Fruit fly (Drosophila melanogaster) whole organism, embryonic: Measurements from ENCODE around the gene CG18557.

Experiments
- Ada2b ChIP-seq: fragments of 200-800 bp; sonication (Bioruptor generic); IDR thresholded peaks from 2 replicates; pipeline ENCODE4 v1.3.6; 2022; ENCODE audit warnings: missing biosample characterization, missing genetic modification characterization
- Aef1 ChIP-seq: fragments of 200-800 bp; sonication (Bioruptor generic); IDR thresholded peaks from 3 replicates; pipeline ENCODE4 v1.3.6; 2022; ENCODE audit warnings: missing biosample characterization, missing genetic modification characterization
- Asciz ChIP-seq: fragments of 200-800 bp; sonication (Bioruptor generic); optimal IDR thresholded peaks from 2 replicates; lab custom pipeline; 2017; ENCODE audit warnings: missing biosample characterization, mild to moderate bottlenecking, missing genetic modification characterization, missing genetic modification reagents
- B-H1 ChIP-seq: fragments of 200-800 bp; sonication (Bioruptor generic); IDR thresholded peaks from 3 replicates; pipeline ENCODE4 v1.3.6; 2022; ENCODE audit warnings: missing biosample characterization, missing genetic modification characterization
- B-H2 ChIP-seq: fragments of 200-800 bp; sonication (Bioruptor generic); optimal IDR thresholded peaks from 2 replicates; lab custom pipeline; 2018; ENCODE audit warnings: missing biosample characterization, mild to moderate bottlenecking, missing genetic modification characterization
- C15 ChIP-seq: fragments of 200-800 bp; sonication (Bioruptor generic); IDR thresholded peaks from 3 replicates; pipeline ENCODE4 v1.3.6; 2022; ENCODE audit warnings: missing biosample characterization, missing genetic modification characterization
- CG10959 ChIP-seq: fragments of 200-800 bp; sonication (Bioruptor generic); IDR thresholded peaks from 2 replicates; pipeline ENCODE4 v1.3.6; 2022; ENCODE audit warnings: missing biosample characterization, missing genetic modification characterization
- CG12155 ChIP-seq: fragments of 200-800 bp; sonication (Bioruptor generic); optimal IDR thresholded peaks from 3 replicates; lab custom pipeline; 2016; ENCODE audit warnings: missing biosample characterization, missing genetic modification characterization
- CG12219 ChIP-seq: fragments of 200-800 bp; sonication (Bioruptor generic); optimal IDR thresholded peaks from 3 replicates; lab custom pipeline; 2018; ENCODE audit warnings: missing biosample characterization, mild to moderate bottlenecking, missing genetic modification characterization
- CG14050 ChIP-seq: fragments of 200-800 bp; sonication (Bioruptor generic); IDR thresholded peaks from 3 replicates; pipeline ENCODE4 v1.3.6; 2022; ENCODE audit warnings: missing biosample characterization, missing genetic modification characterization
- CG15011 ChIP-seq: fragments of 200-800 bp; sonication (Bioruptor generic); optimal IDR thresholded peaks from 3 replicates; lab custom pipeline; 2018; ENCODE audit warnings: missing biosample characterization, mild to moderate bottlenecking, missing genetic modification characterization
- CG1602 ChIP-seq: fragments of 200-800 bp; sonication (Bioruptor generic); optimal IDR thresholded peaks from 3 replicates; lab custom pipeline; 2016; ENCODE audit warnings: missing biosample characterization, missing genetic modification characterization
- CG3847 ChIP-seq: fragments of 200-800 bp; sonication (Bioruptor generic); IDR thresholded peaks from 2 replicates; pipeline ENCODE4 v1.3.6; 2022; ENCODE audit warnings: missing biosample characterization, missing genetic modification characterization
- CG4820 ChIP-seq: fragments of 200-800 bp; sonication (Bioruptor generic); optimal IDR thresholded peaks from 3 replicates; lab custom pipeline; 2016; ENCODE audit warnings: missing biosample characterization, missing genetic modification characterization
- CG8478 ChIP-seq: fragments of >200 bp; optimal IDR thresholded peaks from 2 replicates; lab custom pipeline; 2018
- Dip2 ChIP-seq: fragments of 200-800 bp; sonication (Bioruptor generic); IDR thresholded peaks from 2 replicates; pipeline ENCODE4 v1.3.6; 2022; ENCODE audit warnings: missing biosample characterization, missing genetic modification characterization
- E2f1 ChIP-seq: fragments of 200-800 bp; sonication (Bioruptor generic); IDR thresholded peaks from 2 replicates; pipeline ENCODE4 v1.3.6; 2022; ENCODE audit warnings: missing biosample characterization, missing genetic modification characterization
- E2f2 ChIP-seq: fragments of 200-800 bp; sonication (Bioruptor generic); IDR thresholded peaks from 2 replicates; pipeline ENCODE4 v1.3.6; 2022; ENCODE audit warnings: missing biosample characterization, missing genetic modification characterization
- Eip74EF ChIP-seq, 2 experiments: fragments of 200-800 bp in 1 of 2; fragments of >200 bp in 1 of 2; sonication (Bioruptor generic) in 1 of 2; optimal IDR thresholded peaks; 2 replicates each; lab custom pipeline; 2017 to 2019; ENCODE audit warnings: missing biosample characterization in 2 of 2, missing genetic modification characterization in 2 of 2, mild to moderate bottlenecking in 1 of 2, moderate library complexity in 1 of 2
- Fer1 ChIP-seq: fragments of 200-800 bp; sonication (Bioruptor generic); optimal IDR thresholded peaks from 2 replicates; lab custom pipeline; 2017; ENCODE audit warnings: missing biosample characterization, mild to moderate bottlenecking, missing genetic modification characterization
- HLH54F ChIP-seq: fragments of 200-800 bp; sonication (Bioruptor generic); optimal IDR thresholded peaks from 3 replicates; lab custom pipeline; 2016; ENCODE audit warnings: missing biosample characterization, missing genetic modification characterization
- Med ChIP-seq: fragments of 200-800 bp; sonication (Bioruptor generic); peaks from one replicate; lab custom pipeline; 2016; ENCODE audit warnings: missing biosample characterization, missing genetic modification characterization, mild to moderate bottlenecking, inconsistent platforms, moderate library complexity
- Meics ChIP-seq: fragments of 200-800 bp; sonication (Bioruptor generic); optimal IDR thresholded peaks from 2 replicates; lab custom pipeline; 2017; ENCODE audit warnings: missing biosample characterization, mild to moderate bottlenecking, missing genetic modification characterization
- Mrtf ChIP-seq: fragments of 200-800 bp; sonication (Bioruptor generic); IDR thresholded peaks from 3 replicates; pipeline ENCODE4 v1.3.6; 2022; ENCODE audit warnings: missing biosample characterization, missing genetic modification characterization
- NfI ChIP-seq: fragments of 200-800 bp; sonication (Bioruptor generic); optimal IDR thresholded peaks from 3 replicates; lab custom pipeline; 2018; ENCODE audit warnings: missing biosample characterization, mild to moderate bottlenecking, missing genetic modification characterization, moderate library complexity
- Rx ChIP-seq: fragments of 200-800 bp; sonication (Bioruptor generic); IDR thresholded peaks from 2 replicates; pipeline ENCODE4 v1.3.6; 2022; ENCODE audit warnings: missing biosample characterization, missing genetic modification characterization
- Sry-δ ChIP-seq: fragments of 200-800 bp; sonication (Bioruptor generic); optimal IDR thresholded peaks from 2 replicates; lab custom pipeline; 2016; ENCODE audit warnings: missing biosample characterization, missing genetic modification characterization
- Vsx1 ChIP-seq: fragments of 200-800 bp; sonication (Bioruptor generic); optimal IDR thresholded peaks from 2 replicates; lab custom pipeline; 2017; ENCODE audit warnings: missing biosample characterization, mild to moderate bottlenecking, missing genetic modification characterization, missing genetic modification reagents
- aop ChIP-seq: fragments of 200-800 bp; sonication (Bioruptor generic); IDR thresholded peaks from 2 replicates; pipeline ENCODE4 v1.3.6; 2022; ENCODE audit warnings: missing biosample characterization, missing genetic modification characterization
- ap ChIP-seq: fragments of 200-800 bp; sonication (Bioruptor generic); IDR thresholded peaks from 2 replicates; pipeline ENCODE4 v1.3.6; 2022; ENCODE audit warnings: missing biosample characterization, missing genetic modification characterization
- ato ChIP-seq: fragments of 200-800 bp; sonication (Bioruptor generic); IDR thresholded peaks from 2 replicates; pipeline ENCODE4 v1.3.6; 2022; ENCODE audit warnings: missing biosample characterization, missing genetic modification characterization; ENCODE audit not compliant: partially characterized antibody
- cato ChIP-seq: fragments of 200-800 bp; sonication (Bioruptor generic); optimal IDR thresholded peaks from 2 replicates; lab custom pipeline; 2016; ENCODE audit warnings: missing biosample characterization, missing genetic modification characterization, borderline replicate concordance
- croc ChIP-seq: fragments of 200-800 bp; sonication (Bioruptor generic); conservative IDR thresholded peaks from 3 replicates; pipeline ENCODE4 v1.3.6; 2022; ENCODE audit warnings: missing biosample characterization, missing genetic modification characterization
- dati ChIP-seq: fragments of 200-800 bp; sonication (Bioruptor generic); IDR thresholded peaks from 2 replicates; pipeline ENCODE4 v1.3.6; 2022; ENCODE audit warnings: missing biosample characterization, missing genetic modification characterization
- dm ChIP-seq: fragments of 200-800 bp; sonication (Bioruptor generic); optimal IDR thresholded peaks from 3 replicates; lab custom pipeline; 2016; ENCODE audit warnings: missing biosample characterization, missing genetic modification characterization
- dmrt11E ChIP-seq: fragments of 200-800 bp; sonication (Bioruptor generic); optimal IDR thresholded peaks from 3 replicates; lab custom pipeline; 2018; ENCODE audit warnings: missing biosample characterization, mild to moderate bottlenecking, missing genetic modification characterization, moderate library complexity
- dmrt99B ChIP-seq: fragments of 200-800 bp; sonication (Bioruptor generic); optimal IDR thresholded peaks from 2 replicates; lab custom pipeline; 2018; ENCODE audit warnings: missing biosample characterization, mild to moderate bottlenecking, missing genetic modification characterization, moderate library complexity
- gsb-n ChIP-seq: fragments of 200-800 bp; sonication (Bioruptor generic); optimal IDR thresholded peaks from 3 replicates; lab custom pipeline; 2018; ENCODE audit warnings: missing biosample characterization, mild to moderate bottlenecking, missing genetic modification characterization
- h ChIP-seq: fragments of >200 bp; optimal IDR thresholded peaks from 2 replicates; lab custom pipeline; 2017
- jing ChIP-seq: fragments of 200-800 bp; sonication (Bioruptor generic); optimal IDR thresholded peaks from 2 replicates; lab custom pipeline; 2018; ENCODE audit warnings: missing biosample characterization, mild to moderate bottlenecking, missing genetic modification characterization
- kay ChIP-seq: fragments of 200-800 bp; sonication (Bioruptor generic); optimal IDR thresholded peaks from 2 replicates; lab custom pipeline; 2016; ENCODE audit warnings: missing biosample characterization, missing genetic modification characterization
- ken ChIP-seq: fragments of 200-800 bp; sonication (Bioruptor generic); IDR thresholded peaks from 3 replicates; pipeline ENCODE4 v1.3.6; 2022; ENCODE audit warnings: missing biosample characterization, missing genetic modification characterization
- klu ChIP-seq: fragments of 200-800 bp; sonication (Bioruptor generic); IDR thresholded peaks from 2 replicates; pipeline ENCODE4 v1.3.6; 2022; ENCODE audit warnings: missing biosample characterization, missing genetic modification characterization
- nerfin-1 ChIP-seq: fragments of 200-800 bp; sonication (Bioruptor generic); optimal IDR thresholded peaks from 3 replicates; lab custom pipeline; 2019; ENCODE audit warnings: missing biosample characterization, mild to moderate bottlenecking, missing genetic modification characterization, moderate library complexity
- pan ChIP-seq, 4 experiments: fragments of >200 bp in 3 of 4; fragments of 200-800 bp in 1 of 4; sonication (Bioruptor generic) in 1 of 4; optimal IDR thresholded peaks in 3 of 4; IDR thresholded peaks in 1 of 4; 2 replicates each; pipeline versions ENCODE4 v1.3.6 to Lab custom; 2017 to 2022; ENCODE audit warnings: missing biosample characterization in 2 of 4, missing genetic modification characterization in 2 of 4, mixed read lengths in 1 of 4
- repo ChIP-seq: fragments of 200-800 bp; sonication (Bioruptor generic); optimal IDR thresholded peaks from 2 replicates; lab custom pipeline; 2016; ENCODE audit warnings: missing biosample characterization, missing genetic modification characterization
- salm ChIP-seq: fragments of 200-800 bp; sonication (Bioruptor generic); optimal IDR thresholded peaks from 2 replicates; lab custom pipeline; 2018; ENCODE audit warnings: missing biosample characterization, mild to moderate bottlenecking, missing genetic modification characterization
- sima ChIP-seq: fragments of 200-800 bp; sonication (Bioruptor generic); optimal IDR thresholded peaks from 2 replicates; lab custom pipeline; 2016; ENCODE audit warnings: missing biosample characterization, missing genetic modification characterization
- ssp ChIP-seq: fragments of 200-800 bp; sonication (Bioruptor generic); IDR thresholded peaks from 2 replicates; pipeline ENCODE4 v1.3.6; 2022; ENCODE audit warnings: missing biosample characterization, missing genetic modification characterization
- tll ChIP-seq, 2 experiments: fragments of 200-800 bp in 1 of 2; fragments of >200 bp in 1 of 2; sonication (Bioruptor generic) in 1 of 2; optimal IDR thresholded peaks; 2 replicates each; lab custom pipeline; 2017 to 2019; ENCODE audit warnings: missing biosample characterization in 2 of 2, missing genetic modification characterization in 2 of 2, mild to moderate bottlenecking in 1 of 2, moderate library complexity in 1 of 2
- zen ChIP-seq: fragments of 200-800 bp; sonication (Bioruptor generic); optimal IDR thresholded peaks from 3 replicates; lab custom pipeline; 2018; ENCODE audit warnings: missing biosample characterization, mild to moderate bottlenecking, missing genetic modification characterization, moderate library complexity

CG18557 gene

DNA sequence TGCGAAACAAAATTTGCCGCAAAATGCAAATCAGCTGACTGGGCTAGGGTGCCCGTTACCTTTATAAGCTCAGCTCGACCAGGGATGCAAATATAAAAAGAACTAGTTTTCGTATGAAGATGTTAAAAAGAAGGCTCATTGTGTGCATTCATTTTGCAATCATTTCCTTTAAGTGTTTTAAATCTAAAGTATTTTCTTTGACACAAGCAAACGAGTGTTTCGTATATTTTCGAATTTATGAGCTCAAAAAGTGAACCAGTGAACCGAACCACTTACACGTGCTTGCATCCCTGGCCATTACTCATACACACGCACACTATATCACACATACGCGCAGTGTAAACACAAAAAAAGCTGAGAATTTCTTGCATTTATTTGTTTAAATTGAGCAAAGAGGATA lies 32.7 kb upstream of the CG18557 start, which contains the start of the genes Prx6a and Sbat (continued):
- TF ChIP-seq nerfin-1 (peak; percentile 68), Asciz (GFP tag; lab: Kevin White, UChicago) (no peak), Dip2 (GFP tag; lab: Robert Waterston, UW) (no peak), zen (tag; lab: Kevin White, UChicago) (peak; percentile 72), ssp (GFP tag; lab: Robert Waterston, UW) (peak; percentile 58), CG3847 (peak; percentile 71), C15 (GFP tag; lab: Robert Waterston, UW) (no peak), gsb-n (tag; lab: Kevin White, UChicago) (peak; percentile 57), croc (peak; percentile 73), E2f1 (GFP tag; lab: Robert Waterston, UW) (peak; percentile 50), sima (GFP tag; lab: Kevin White, UChicago) (peak; percentile 21), E2f2 (peak; percentile 83), CG15011 (peak; percentile 24), h (no peak), dm (peak; percentile 44), CG1602 (GFP tag; lab: Kevin White, UChicago) (peak; percentile 47), CG4820 (GFP tag; lab: Kevin White, UChicago) (peak; percentile 64), HLH54F (GFP tag; lab: Kevin White, UChicago) (peak; percentile 73), tll (GFP tag; optimal IDR thresholded peaks at IDR 0.05; lab: Kevin White, UChicago) (peak in 1 of 2 experiments; percentile 64), ap (GFP tag; lab: Robert Waterston, UW) (no peak), CG10959 (no peak), Vsx1 (GFP tag; lab: Kevin White, UChicago) (peak; percentile 31), B-H2 (peak; percentile 84), CG8478 (lab: Kevin White, UChicago) (peak; percentile 88), Aef1 (GFP tag; lab: Robert Waterston, UW) (peak; percentile 67), dmrt99B (tag; lab: Kevin White, UChicago) (peak; percentile 50), NfI (GFP tag; lab: Kevin White, UChicago) (peak; percentile 72), dati (GFP tag; lab: Robert Waterston, UW) (no peak), Rx (GFP tag; lab: Robert Waterston, UW) (no peak), pan (optimal IDR thresholded peaks at IDR 0.05; lab: Kevin White, UChicago) (no peak), pan (GFP tag; optimal IDR thresholded peaks at IDR 0.05 in 1 of 2, IDR thresholded peaks at IDR 0.05 in 1 of 2) (peak in 1 of 2 experiments; percentile 59), dmrt11E (tag; lab: Kevin White, UChicago) (peak; percentile 65), jing (peak; percentile 49), aop (no peak), Sry-δ (GFP tag; lab: Kevin White, UChicago) (peak; percentile 52), Mrtf (GFP tag; lab: Robert Waterston, UW) (peak; percentile 36; the same call in 1 of the 3 replicates), B-H1 (GFP tag; lab: Robert Waterston, UW) (peak; percentile 57), ken (GFP tag; lab: Robert Waterston, UW) (peak; percentile 60; the same call in 2 of the 3 replicates), CG14050 (peak; percentile 48; the same call in 2 of the 3 replicates), klu (GFP tag; lab: Robert Waterston, UW) (peak; percentile 76), Meics (GFP tag; lab: Kevin White, UChicago) (peak; percentile 68), Ada2b (GFP tag; lab: Robert Waterston, UW) (peak; percentile 62; the same call in 1 of the 2 replicates), kay (GFP tag; lab: Kevin White, UChicago) (peak; percentile 78), Fer1 (GFP tag; lab: Kevin White, UChicago) (peak; percentile 81), Eip74EF (GFP tag; optimal IDR thresholded peaks at IDR 0.05; lab: Kevin White, UChicago) (no peak), Med (peak; percentile 95), salm (tag; lab: Kevin White, UChicago) (peak; percentile 37), CG12155 (GFP tag; lab: Kevin White, UChicago) (peak; percentile 64), repo (GFP tag; lab: Kevin White, UChicago) (peak; percentile 27), cato (no peak), ato (GFP tag; lab: Robert Waterston, UW) (no peak), CG12219 (peak; percentile 45)
